Fruit fly (Drosophila melanogaster) whole organism, embryonic: ENCODE results near the gene vers.

Source experiments
- Asciz ChIP-seq: fragments of 200-800 bp; sonication (Bioruptor generic); optimal IDR thresholded peaks from 2 replicates; lab custom pipeline; 2017; ENCODE audit warnings: missing biosample characterization, mild to moderate bottlenecking, missing genetic modification characterization, missing genetic modification reagents
- Awh ChIP-seq: fragments of 200-800 bp; sonication (Bioruptor generic); IDR thresholded peaks from 2 replicates; pipeline ENCODE4, ENCODE4 v1.3.6; 2022; ENCODE audit warnings: missing biosample characterization, missing genetic modification characterization
- CG10147 ChIP-seq: fragments of 200-800 bp; sonication (Bioruptor generic); optimal IDR thresholded peaks from 2 replicates; lab custom pipeline; 2019; ENCODE audit warnings: missing biosample characterization, mild to moderate bottlenecking, missing genetic modification characterization, moderate library complexity
- CG1233 ChIP-seq: fragments of 200-800 bp; sonication (Bioruptor generic); optimal IDR thresholded peaks from 4 replicates; lab custom pipeline; 2018; ENCODE audit warnings: missing biosample characterization, mild to moderate bottlenecking, missing genetic modification characterization
- CG13287 ChIP-seq: fragments of 200-800 bp; sonication (Bioruptor generic); IDR thresholded peaks from 2 replicates; pipeline ENCODE4 v1.3.6; 2022; ENCODE audit warnings: missing biosample characterization, missing genetic modification characterization; ENCODE audit not compliant: partially characterized antibody
- CG13296 ChIP-seq: fragments of 200-800 bp; sonication (Bioruptor generic); optimal IDR thresholded peaks from 3 replicates; lab custom pipeline; 2018; ENCODE audit warnings: missing biosample characterization, mild to moderate bottlenecking, missing genetic modification characterization
- CG14860 ChIP-seq: fragments of 200-800 bp; sonication (Bioruptor generic); IDR thresholded peaks from 3 replicates; pipeline ENCODE4 v1.3.6; 2022; ENCODE audit warnings: missing biosample characterization, missing genetic modification characterization; ENCODE audit not compliant: partially characterized antibody
- CG14965 ChIP-seq: fragments of 200-800 bp; sonication (Bioruptor generic); optimal IDR thresholded peaks from 2 replicates; lab custom pipeline; 2016; ENCODE audit warnings: missing biosample characterization, missing genetic modification characterization, borderline replicate concordance
- CG15269 ChIP-seq: fragments of 200-800 bp; sonication (Bioruptor generic); optimal IDR thresholded peaks from 2 replicates; lab custom pipeline; 2018; ENCODE audit warnings: missing biosample characterization, mild to moderate bottlenecking, missing genetic modification characterization, moderate library complexity
- CG18011 ChIP-seq: fragments of 200-800 bp; sonication (Bioruptor generic); optimal IDR thresholded peaks from 2 replicates; lab custom pipeline; 2017; ENCODE audit warnings: missing biosample characterization, missing genetic modification characterization, mild to moderate bottlenecking, moderate library complexity, missing genotype
- CG18764 ChIP-seq: fragments of 200-800 bp; sonication (Bioruptor generic); optimal IDR thresholded peaks from 3 replicates; lab custom pipeline; 2016; ENCODE audit warnings: missing biosample characterization, missing genetic modification characterization
- CG2120 ChIP-seq: fragments of 200-800 bp; sonication (Bioruptor generic); optimal IDR thresholded peaks from 3 replicates; lab custom pipeline; 2016; ENCODE audit warnings: missing biosample characterization, missing genetic modification characterization
- CG32532 ChIP-seq: fragments of 200-800 bp; sonication (Bioruptor generic); IDR thresholded peaks from 2 replicates; pipeline ENCODE4 v1.3.6; 2022; ENCODE audit warnings: missing biosample characterization, missing genetic modification characterization
- CG33557 ChIP-seq: fragments of 200-800 bp; sonication (Bioruptor generic); optimal IDR thresholded peaks from 2 replicates; lab custom pipeline; 2019; ENCODE audit warnings: missing biosample characterization, mild to moderate bottlenecking, missing genetic modification characterization, moderate library complexity
- CG34376 ChIP-seq: fragments of 200-800 bp; sonication (Bioruptor generic); optimal IDR thresholded peaks from 2 replicates; lab custom pipeline; 2018; ENCODE audit warnings: missing biosample characterization, mild to moderate bottlenecking, missing genetic modification characterization
- CG4854 ChIP-seq: fragments of 200-800 bp; sonication (Bioruptor generic); optimal IDR thresholded peaks from 2 replicates; lab custom pipeline; 2016; ENCODE audit warnings: missing biosample characterization, missing genetic modification characterization, inconsistent platforms
- CG5245 ChIP-seq: fragments of 200-800 bp; sonication (Bioruptor generic); optimal IDR thresholded peaks from 3 replicates; lab custom pipeline; 2016; ENCODE audit warnings: missing biosample characterization, missing genetic modification characterization
- CG8924 ChIP-seq: fragments of 200-800 bp; optimal IDR thresholded peaks from 3 replicates; lab custom pipeline; 2019; ENCODE audit warnings: missing biosample characterization, mild to moderate bottlenecking, missing genetic modification characterization, moderate library complexity
- CrebB ChIP-seq: fragments of 200-800 bp; sonication (Bioruptor generic); optimal IDR thresholded peaks from 3 replicates; lab custom pipeline; 2018; ENCODE audit warnings: missing biosample characterization, mild to moderate bottlenecking, missing genetic modification characterization
- Dek ChIP-seq: fragments of 200-800 bp; sonication (Bioruptor generic); optimal IDR thresholded peaks from 3 replicates; lab custom pipeline; 2019; ENCODE audit warnings: missing biosample characterization, mild to moderate bottlenecking, missing genetic modification characterization, moderate library complexity
- Dp ChIP-seq: fragments of 200-800 bp; sonication (Bioruptor generic); optimal IDR thresholded peaks from 2 replicates; lab custom pipeline; 2018; ENCODE audit warnings: missing biosample characterization, mild to moderate bottlenecking, missing genetic modification characterization, moderate library complexity
- Dref ChIP-seq: fragments of 200-800 bp; sonication (Bioruptor generic); IDR thresholded peaks from 2 replicates; pipeline ENCODE4 v1.3.6; 2022; ENCODE audit warnings: missing biosample characterization, missing genetic modification characterization
- E2f2 ChIP-seq: fragments of 200-800 bp; sonication (Bioruptor generic); IDR thresholded peaks from 2 replicates; pipeline ENCODE4 v1.3.6; 2022; ENCODE audit warnings: missing biosample characterization, missing genetic modification characterization
- Ets65A ChIP-seq: fragments of 200-800 bp; sonication (Bioruptor generic); peaks from one replicate; lab custom pipeline; 2016; ENCODE audit warnings: missing biosample characterization, missing genetic modification characterization
- Fer1 ChIP-seq: fragments of 200-800 bp; sonication (Bioruptor generic); optimal IDR thresholded peaks from 2 replicates; lab custom pipeline; 2017; ENCODE audit warnings: missing biosample characterization, mild to moderate bottlenecking, missing genetic modification characterization
- HmgZ ChIP-seq: fragments of 200-800 bp; sonication (Bioruptor generic); optimal IDR thresholded peaks from 2 replicates; lab custom pipeline; 2018; ENCODE audit warnings: missing biosample characterization, mild to moderate bottlenecking, missing genetic modification characterization
- Hr39 ChIP-seq: fragments of >200 bp; optimal IDR thresholded peaks from 2 replicates; lab custom pipeline; 2017
- Meics ChIP-seq: fragments of 200-800 bp; sonication (Bioruptor generic); optimal IDR thresholded peaks from 2 replicates; lab custom pipeline; 2017; ENCODE audit warnings: missing biosample characterization, mild to moderate bottlenecking, missing genetic modification characterization
- NC2β ChIP-seq: fragments of 200-800 bp; sonication (Bioruptor generic); optimal IDR thresholded peaks from 2 replicates; lab custom pipeline; 2016; ENCODE audit warnings: missing biosample characterization, missing genetic modification characterization
- NfI ChIP-seq: fragments of 200-800 bp; sonication (Bioruptor generic); optimal IDR thresholded peaks from 3 replicates; lab custom pipeline; 2018; ENCODE audit warnings: missing biosample characterization, mild to moderate bottlenecking, missing genetic modification characterization, moderate library complexity
- PHDP ChIP-seq: fragments of 200-800 bp; sonication (Bioruptor generic); optimal IDR thresholded peaks from 3 replicates; lab custom pipeline; 2018; ENCODE audit warnings: missing biosample characterization, mild to moderate bottlenecking, missing genetic modification characterization, moderate library complexity
- Pdp1 ChIP-seq, 2 experiments: fragments of 200-800 bp; sonication (Bioruptor generic); optimal IDR thresholded peaks; 3 replicates each; lab custom pipeline; 2016; ENCODE audit warnings: missing biosample characterization in 2 of 2, missing genetic modification characterization in 2 of 2, mild to moderate bottlenecking in 1 of 2, moderate library complexity in 1 of 2
- ci ChIP-seq: fragments of 200-800 bp; sonication (Bioruptor generic); IDR thresholded peaks from 3 replicates; pipeline ENCODE4 v1.3.6; 2022; ENCODE audit warnings: missing biosample characterization, missing genetic modification characterization
- crc ChIP-seq: fragments of 200-800 bp; sonication (Bioruptor generic); optimal IDR thresholded peaks from 2 replicates; lab custom pipeline; 2016; ENCODE audit warnings: missing biosample characterization, missing genetic modification characterization
- disco-r ChIP-seq: fragments of 200-800 bp; sonication (Bioruptor generic); optimal IDR thresholded peaks from 2 replicates; lab custom pipeline; 2016; ENCODE audit warnings: missing biosample characterization, missing genetic modification characterization
- en ChIP-seq: fragments of 200-800 bp; sonication (Bioruptor generic); optimal IDR thresholded peaks from 2 replicates; lab custom pipeline; 2016; ENCODE audit warnings: missing biosample characterization, missing genetic modification characterization
- fd64A ChIP-seq: fragments of 200-800 bp; sonication (Bioruptor generic); optimal IDR thresholded peaks from 3 replicates; lab custom pipeline; 2018; ENCODE audit warnings: missing biosample characterization, mild to moderate bottlenecking, missing genetic modification characterization
- gcm ChIP-seq: fragments of 200-800 bp; sonication (Bioruptor generic); optimal IDR thresholded peaks from 2 replicates; lab custom pipeline; 2019; ENCODE audit warnings: missing biosample characterization, mild to moderate bottlenecking, missing genetic modification characterization, moderate library complexity
- gem ChIP-seq: fragments of 200-800 bp; sonication (Bioruptor generic); optimal IDR thresholded peaks from 2 replicates; lab custom pipeline; 2019; ENCODE audit warnings: missing biosample characterization, mild to moderate bottlenecking, missing genetic modification characterization, moderate library complexity
- gfzf ChIP-seq: fragments of 200-800 bp; sonication (Bioruptor generic); optimal IDR thresholded peaks from 2 replicates; lab custom pipeline; 2016; ENCODE audit warnings: missing biosample characterization, mild to moderate bottlenecking, missing genetic modification characterization, moderate library complexity
- hbn ChIP-seq: fragments of 200-800 bp; sonication (Bioruptor generic); IDR thresholded peaks from 2 replicates; pipeline ENCODE4 v1.3.6; 2022; ENCODE audit warnings: missing biosample characterization, missing genetic modification characterization; ENCODE audit not compliant: partially characterized antibody
- lbe ChIP-seq: fragments of 200-800 bp; sonication (Bioruptor generic); optimal IDR thresholded peaks from 2 replicates; lab custom pipeline; 2016; ENCODE audit warnings: missing biosample characterization, mild to moderate bottlenecking, missing genetic modification characterization
- maf-S ChIP-seq: fragments of 200-800 bp; sonication (Bioruptor generic); optimal IDR thresholded peaks from 2 replicates; lab custom pipeline; 2016; ENCODE audit warnings: missing biosample characterization, missing genetic modification characterization
- nmo ChIP-seq: fragments of 200-800 bp; sonication (Bioruptor generic); optimal IDR thresholded peaks from 2 replicates; lab custom pipeline; 2018; ENCODE audit warnings: missing biosample characterization, mild to moderate bottlenecking, missing genetic modification characterization, moderate library complexity
- pfk ChIP-seq: fragments of 200-800 bp; sonication (Bioruptor generic); optimal IDR thresholded peaks from 2 replicates; lab custom pipeline; 2018; ENCODE audit warnings: missing biosample characterization, mild to moderate bottlenecking, missing genetic modification characterization, moderate library complexity
- pita ChIP-seq: fragments of 200-800 bp; sonication (Bioruptor generic); optimal IDR thresholded peaks from 2 replicates; lab custom pipeline; 2017; ENCODE audit warnings: missing biosample characterization, mild to moderate bottlenecking, missing genetic modification characterization
- pnt ChIP-seq: fragments of 200-800 bp; sonication (Bioruptor generic); optimal IDR thresholded peaks from 3 replicates; lab custom pipeline; 2016; ENCODE audit warnings: missing biosample characterization, missing genetic modification characterization
- tll ChIP-seq, 2 experiments: fragments of 200-800 bp in 1 of 2; fragments of >200 bp in 1 of 2; sonication (Bioruptor generic) in 1 of 2; optimal IDR thresholded peaks; 2 replicates each; lab custom pipeline; 2017 to 2019; ENCODE audit warnings: missing biosample characterization in 2 of 2, missing genetic modification characterization in 2 of 2, mild to moderate bottlenecking in 1 of 2, moderate library complexity in 1 of 2
- vvl ChIP-seq: fragments of 200-800 bp; sonication (Bioruptor generic); IDR thresholded peaks from 2 replicates; pipeline ENCODE4 v1.3.6; 2022; ENCODE audit warnings: missing biosample characterization, missing genetic modification characterization
- zen2 ChIP-seq: fragments of 200-800 bp; sonication (Bioruptor generic); IDR thresholded peaks from 3 replicates; pipeline ENCODE4 v1.3.6; 2022; ENCODE audit warnings: missing biosample characterization, missing genetic modification characterization; ENCODE audit not compliant: partially characterized antibody

Gene vers

dm6 chr3L:12136630-12137029 lies 20.7 kb downstream of the vers start, which contains the start of the genes CG5645 and Atg12 (continued):
- TF ChIP-seq pita (GFP tag; lab: Kevin White, UChicago): no peak
- peak; percentile 28 for TF ChIP-seq NfI (GFP tag; lab: Kevin White, UChicago)
- peak; percentile 10 for TF ChIP-seq CG10147 (GFP tag; lab: Kevin White, UChicago)
- peak; percentile 1 for TF ChIP-seq gfzf (GFP tag; lab: Kevin White, UChicago)
- TF ChIP-seq CG33557 (GFP tag; lab: Kevin White, UChicago): peak; percentile 7
- TF ChIP-seq E2f2 (GFP tag; lab: Robert Waterston, UW): peak; percentile 41; the same call in 1 of the 2 replicates
- peak; percentile 93 for TF ChIP-seq CG13287 (GFP tag; lab: Robert Waterston, UW)
- TF ChIP-seq en (GFP tag; lab: Kevin White, UChicago): no peak
- TF ChIP-seq nmo: peak; percentile 44
- no peak for TF ChIP-seq pnt
- TF ChIP-seq hbn (GFP tag; lab: Robert Waterston, UW): peak; percentile 69
- peak; percentile 61 for TF ChIP-seq Dref (GFP tag; lab: Robert Waterston, UW)
- no peak for TF ChIP-seq ci (GFP tag; lab: Robert Waterston, UW)
- no peak for TF ChIP-seq Asciz (GFP tag; lab: Kevin White, UChicago)
- peak; percentile 74; the same call in 1 of the 2 replicates for TF ChIP-seq CG32532 (GFP tag; lab: Robert Waterston, UW)
- TF ChIP-seq CG8924 (tag; lab: Kevin White, UChicago): peak; percentile 61
- TF ChIP-seq CG4854 (GFP tag; lab: Kevin White, UChicago): peak; percentile 41
- no peak for TF ChIP-seq CG14965 (GFP tag; lab: Kevin White, UChicago)
- TF ChIP-seq lbe (GFP tag; lab: Kevin White, UChicago): peak; percentile 33
- TF ChIP-seq Hr39: no peak
- peak; percentile 11 for TF ChIP-seq maf-S (GFP tag; lab: Kevin White, UChicago)
- TF ChIP-seq NC2β (GFP tag; lab: Kevin White, UChicago): no peak
- peak; percentile 80 for TF ChIP-seq CG14860 (GFP tag; lab: Robert Waterston, UW)
- TF ChIP-seq PHDP (tag; lab: Kevin White, UChicago): peak; percentile 54
- TF ChIP-seq gem (tag; lab: Kevin White, UChicago): peak; percentile 84
- TF ChIP-seq CG34376 (GFP tag; lab: Kevin White, UChicago): peak; percentile 57
- TF ChIP-seq vvl (GFP tag; lab: Robert Waterston, UW): peak; percentile 89
- TF ChIP-seq Meics: peak; percentile 58
- TF ChIP-seq Dek (tag; lab: Kevin White, UChicago): peak; percentile 27
- peak; percentile 4 for TF ChIP-seq CrebB (tag; lab: Kevin White, UChicago)
- peak; percentile 10 for TF ChIP-seq CG18011
- peak; percentile 58 for TF ChIP-seq CG18764 (GFP tag; lab: Kevin White, UChicago)
- peak; percentile 2 for TF ChIP-seq Dp (GFP tag; lab: Kevin White, UChicago)
- peak; percentile 46 for TF ChIP-seq CG15269
- TF ChIP-seq disco-r (GFP tag; lab: Kevin White, UChicago): no peak
- TF ChIP-seq pfk (GFP tag; lab: Kevin White, UChicago): no peak
- peak; percentile 65 for TF ChIP-seq CG2120 (GFP tag; lab: Kevin White, UChicago)
- TF ChIP-seq Pdp1 (GFP tag; optimal IDR thresholded peaks at IDR 0.05; lab: Kevin White, UChicago): peak in 1 of 2 experiments; percentile 28
- TF ChIP-seq Ets65A (GFP tag; lab: Kevin White, UChicago): no peak
- no peak for TF ChIP-seq tll (GFP tag; optimal IDR thresholded peaks at IDR 0.05; lab: Kevin White, UChicago)
- peak; percentile 84 for TF ChIP-seq CG13296 (GFP tag; lab: Kevin White, UChicago)
- peak; percentile 23 for TF ChIP-seq HmgZ (tag; lab: Kevin White, UChicago)
- TF ChIP-seq crc (GFP tag; lab: Kevin White, UChicago): no peak
- peak; percentile 56 for TF ChIP-seq gcm (GFP tag; lab: Kevin White, UChicago)
- TF ChIP-seq fd64A (GFP tag; lab: Kevin White, UChicago): no peak
- TF ChIP-seq CG5245 (GFP tag; lab: Kevin White, UChicago): no peak
- TF ChIP-seq Fer1 (GFP tag; lab: Kevin White, UChicago): peak; percentile 75
- peak; percentile 53; the same call in 1 of the 2 replicates for TF ChIP-seq Awh (GFP tag; lab: Robert Waterston, UW)
- peak; percentile 38; the same call in 1 of the 3 replicates for TF ChIP-seq zen2 (GFP tag; lab: Robert Waterston, UW)
- no peak for TF ChIP-seq CG1233
